Worm (Caenorhabditis elegans): ENCODE measurements around the gene srbc-65.
"Not testable (repeated sequence)": the region's sequence is repeated elsewhere in the genome, so short reads cannot be mapped to it uniquely, and the experiment has no call there.

DNA sequence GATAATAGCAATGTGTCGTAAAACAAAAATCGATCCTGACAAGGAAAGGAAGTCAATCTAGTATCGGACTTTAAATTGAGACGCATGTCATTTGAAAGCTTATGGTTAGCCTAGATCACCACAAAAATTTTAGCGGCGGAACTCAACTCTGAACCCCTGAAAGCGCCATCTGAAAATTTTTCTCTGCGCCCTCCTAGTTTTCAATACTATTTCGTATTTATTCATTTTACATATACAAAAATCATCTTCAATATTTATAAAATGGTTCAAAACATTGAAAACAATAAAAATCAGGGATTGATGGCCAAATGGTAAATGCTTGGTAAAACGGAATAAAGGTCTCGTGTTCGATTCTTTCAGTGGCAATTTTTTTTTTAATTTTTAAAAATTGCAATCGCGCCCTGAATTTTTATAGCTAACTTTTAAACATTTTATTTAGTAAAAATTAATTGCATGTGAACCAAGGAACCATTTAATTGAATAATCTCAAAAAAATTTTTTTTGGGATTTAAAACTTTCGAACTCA lies 46.6 kb downstream of the srbc-65 start:
- not testable (repeated sequence) for TF ChIP-seq nhr-76 (tag; optimal IDR thresholded peaks at IDR 0.05); snpc-4 (tag; optimal IDR thresholded peaks at IDR 0.05); D1046.2 (GFP tag; IDR thresholded peaks at IDR 0.05); ztf-11 (tag; optimal IDR thresholded peaks at IDR 0.05); ceh-82 (tag; optimal IDR thresholded peaks at IDR 0.05); ceh-28 (tag; optimal IDR thresholded peaks at IDR 0.05); saeg-2 (GFP tag; IDR thresholded peaks at IDR 0.05); nhr-11 (tag; optimal IDR thresholded peaks at IDR 0.05); daf-12 (tag; optimal IDR thresholded peaks at IDR 0.05); nhr-111 (GFP tag; optimal IDR thresholded peaks at IDR 0.05); fkh-10 (GFP tag; optimal IDR thresholded peaks at IDR 0.05); unc-62 (GFP tag; optimal IDR thresholded peaks at IDR 0.05 in 1 of 2); unc-62 (tag; optimal IDR thresholded peaks at IDR 0.05)
